Fruit fly (Drosophila melanogaster): ENCODE measurements around the gene CG15760.

CG15760 gene

dm6 chrX:13630290-13630900 is 39.1 kb upstream of the CG15760 start (continued):
- peak; percentile 20 for TF ChIP-seq lilli (GFP tag; optimal IDR thresholded peaks at IDR 0.05)
- no peak for TF ChIP-seq pb (GFP tag; optimal IDR thresholded peaks at IDR 0.05)
- TF ChIP-seq Camta (GFP tag; optimal IDR thresholded peaks at IDR 0.05), result peak; percentile 11
- TF ChIP-seq caup (GFP tag; optimal IDR thresholded peaks at IDR 0.05; ENCODE audit: severe bottlenecking), result no peak
- 0 out of 3 replicates have a peak, but pooled peaks have one; percentile 31 for TF ChIP-seq CG3726 (GFP tag; IDR thresholded peaks at IDR 0.05)
- TF ChIP-seq Xbp1 (GFP tag; optimal IDR thresholded peaks at IDR 0.05), result peak; percentile 41
- TF ChIP-seq Oli (tag; optimal IDR thresholded peaks at IDR 0.05), result peak; percentile 33
- no peak for TF ChIP-seq sna (GFP tag; IDR thresholded peaks at IDR 0.05; ENCODE audit: partially characterized antibody)
- TF ChIP-seq CG13123 (GFP tag; optimal IDR thresholded peaks at IDR 0.05), result no peak
- no peak for TF ChIP-seq pho (GFP tag; optimal IDR thresholded peaks at IDR 0.05)
- peak; percentile 10 for TF ChIP-seq CG17829 (tag; optimal IDR thresholded peaks at IDR 0.05)
- TF ChIP-seq esg (GFP tag; conservative IDR thresholded peaks at IDR 0.05), result no peak
- no peak for TF ChIP-seq CG10147 (GFP tag; optimal IDR thresholded peaks at IDR 0.05)
- peak; percentile 24 for TF ChIP-seq crc (GFP tag; optimal IDR thresholded peaks at IDR 0.05)
- TF ChIP-seq nom (GFP tag; optimal IDR thresholded peaks at IDR 0.05), result no peak
- TF ChIP-seq Atf6 (GFP tag; IDR thresholded peaks at IDR 0.05), result 0 out of 2 replicates have a peak, but pooled peaks have one; percentile 12
- no peak for TF ChIP-seq dan (GFP tag; IDR thresholded peaks at IDR 0.05)
- 0 out of 2 replicates have a peak, but pooled peaks have one; percentile 7 for TF ChIP-seq CG17328 (GFP tag; IDR thresholded peaks at IDR 0.05)
- TF ChIP-seq CG7928 (GFP tag; optimal IDR thresholded peaks at IDR 0.05), result no peak
- no peak for TF ChIP-seq Doc2 (GFP tag; IDR thresholded peaks at IDR 0.05)
- TF ChIP-seq Nf-YA (GFP tag; IDR thresholded peaks at IDR 0.05), result no peak
- TF ChIP-seq tna (GFP tag; IDR thresholded peaks at IDR 0.05; ENCODE audit: partially characterized antibody), result no peak
- no peak for TF ChIP-seq Abd-B (GFP tag; optimal IDR thresholded peaks at IDR 0.05)
- TF ChIP-seq Optix (GFP tag; IDR thresholded peaks at IDR 0.05), result no peak
- no peak for TF ChIP-seq CG7357 (GFP tag; IDR thresholded peaks at IDR 0.05)
- TF ChIP-seq prd (optimal IDR thresholded peaks at IDR 0.05), result no peak
- peak; percentile 46; the same call in 1 of the 3 replicates for TF ChIP-seq prd (GFP tag; IDR thresholded peaks at IDR 0.05)
- no peak for TF ChIP-seq ERR (GFP tag; optimal IDR thresholded peaks at IDR 0.05)
- peak; percentile 32 for TF ChIP-seq nmo (GFP tag; optimal IDR thresholded peaks at IDR 0.05)
- TF ChIP-seq Hr3 (GFP tag; optimal IDR thresholded peaks at IDR 0.05), result peak; percentile 16
- TF ChIP-seq Lim3 (GFP tag; IDR thresholded peaks at IDR 0.05), result no peak
- no peak for TF ChIP-seq psq (GFP tag; optimal IDR thresholded peaks at IDR 0.05)
- peak; percentile 47 to 63 for TF ChIP-seq chif (GFP tag; optimal IDR thresholded peaks at IDR 0.05)
- TF ChIP-seq zfh2 (GFP tag; optimal IDR thresholded peaks at IDR 0.05), result no peak
- peak; percentile 11 for TF ChIP-seq CG8388 (GFP tag; optimal IDR thresholded peaks at IDR 0.05)
- no peak for TF ChIP-seq lov (optimal IDR thresholded peaks at IDR 0.05)
- no peak for TF ChIP-seq lov (GFP tag; IDR thresholded peaks at IDR 0.05)
- TF ChIP-seq sr (GFP tag; IDR thresholded peaks at IDR 0.05), result no peak
- peak; percentile 14 for TF ChIP-seq grau (tag; optimal IDR thresholded peaks at IDR 0.05)
- TF ChIP-seq CG8281 (tag; optimal IDR thresholded peaks at IDR 0.05), result no peak
- no peak for TF ChIP-seq CG17186 (GFP tag; optimal IDR thresholded peaks at IDR 0.05)
- no peak for TF ChIP-seq CG11696 (GFP tag; IDR thresholded peaks at IDR 0.05)
- no peak for TF ChIP-seq her (GFP tag; optimal IDR thresholded peaks at IDR 0.05)
- TF ChIP-seq sens (GFP tag), result peak; percentile 71
- TF ChIP-seq NfI (GFP tag; optimal IDR thresholded peaks at IDR 0.05), result no peak
- TF ChIP-seq CG12744 (GFP tag; optimal IDR thresholded peaks at IDR 0.05), result no peak
- TF ChIP-seq Rfx (GFP tag; IDR thresholded peaks at IDR 0.05), result peak; percentile 13; the same call in 1 of the 2 replicates
- TF ChIP-seq CG3065 (GFP tag; optimal IDR thresholded peaks at IDR 0.05), result no peak
- no peak for TF ChIP-seq D (optimal IDR thresholded peaks at IDR 0.05)
- no peak for TF ChIP-seq D (GFP tag; optimal IDR thresholded peaks at IDR 0.05)
- peak; percentile 24 for TF ChIP-seq CG2120 (GFP tag; optimal IDR thresholded peaks at IDR 0.05)
- TF ChIP-seq Antp (GFP tag; optimal IDR thresholded peaks at IDR 0.05), result peak; percentile 25
